Worm (Caenorhabditis elegans): ENCODE measurements around the gene R01H2.1.

- no peak for TF ChIP-seq ama-1 (optimal IDR thresholded peaks at IDR 0.05)
- no peak for TF ChIP-seq flt-1 (GFP tag; IDR thresholded peaks at IDR 0.05)
- TF ChIP-seq tra-4 (tag; optimal IDR thresholded peaks at IDR 0.05) = no peak
These were observed 49.1 kb downstream of the R01H2.1 start, which contains the start of gene B0280.7 for ce11 chrIII:7111793-7112192.
